Worm (Caenorhabditis elegans): ENCODE measurements around the gene C45G9.10.

C45G9.10 gene

DNA sequence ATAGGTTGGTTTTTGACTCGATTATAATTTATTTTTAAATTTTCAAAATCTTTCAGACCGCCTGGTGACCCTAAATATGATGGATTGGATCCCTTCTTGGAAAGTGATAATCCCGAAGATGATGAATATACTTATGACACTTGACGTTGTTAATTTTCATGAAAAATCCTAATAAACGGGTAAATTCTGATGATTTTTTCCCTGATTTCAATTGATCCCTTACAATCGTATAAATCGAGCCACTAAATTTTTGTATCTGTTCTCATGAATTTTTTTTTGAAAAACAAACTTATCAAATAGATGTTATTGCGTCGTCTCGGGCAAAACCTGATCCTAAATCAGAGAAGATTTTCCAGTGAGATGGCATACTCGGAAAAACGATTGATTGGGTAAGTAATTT lies 38.7 kb downstream of the C45G9.10 start, which contains the start of gene R144.13:
TSS of gene R144.13 (plus strand) at position 301 of the 400 bp plus-strand sequence.
- no peak for TF ChIP-seq ztf-23 (GFP tag; IDR thresholded peaks at IDR 0.05)
- no peak for TF ChIP-seq ztf-29 (GFP tag; IDR thresholded peaks at IDR 0.05)
- TF ChIP-seq med-1 (GFP tag; optimal IDR thresholded peaks at IDR 0.05; ENCODE audit: insufficient read depth): no peak
- TF ChIP-seq T22C8.4 (GFP tag; IDR thresholded peaks at IDR 0.05): no peak
- no peak for TF ChIP-seq flt-1 (GFP tag; IDR thresholded peaks at IDR 0.05)
- TF ChIP-seq tab-1 (GFP tag; IDR thresholded peaks at IDR 0.05): no peak
- no peak for TF ChIP-seq klf-2 (GFP tag; conservative IDR thresholded peaks at IDR 0.05)
- TF ChIP-seq ref-1 (GFP tag; conservative IDR thresholded peaks at IDR 0.05): no peak

DNA sequence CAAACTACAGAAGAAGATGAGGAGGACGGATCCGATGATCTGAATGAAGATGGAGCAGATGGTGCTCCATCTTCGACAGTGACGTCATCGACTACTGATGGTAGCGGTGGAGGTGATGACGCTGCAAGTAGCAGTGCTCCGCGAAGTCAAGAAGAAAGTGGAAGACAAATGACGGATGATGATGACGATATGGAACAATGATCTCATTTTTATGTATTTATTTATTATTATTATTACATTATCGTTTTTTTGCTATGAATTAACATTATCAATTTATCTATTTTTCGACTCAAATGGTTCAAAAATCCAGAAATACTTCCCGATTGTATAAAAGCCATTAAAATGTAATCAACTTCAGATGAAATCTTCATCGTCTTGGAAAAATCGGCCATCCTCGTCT lies 40.0 kb downstream of the C45G9.10 start, which contains the start of gene R144.3:
TSS of gene R144.3 (plus strand) at position 301 of the 400 bp plus-strand sequence.
- TF ChIP-seq klf-2 (GFP tag; conservative IDR thresholded peaks at IDR 0.05) (no peak), T22C8.4 (GFP tag; IDR thresholded peaks at IDR 0.05) (no peak), ref-1 (GFP tag; conservative IDR thresholded peaks at IDR 0.05) (no peak), tab-1 (GFP tag; IDR thresholded peaks at IDR 0.05) (no peak), cog-1 (tag; optimal IDR thresholded peaks at IDR 0.05) (no peak), ztf-23 (GFP tag; IDR thresholded peaks at IDR 0.05) (no peak), med-1 (GFP tag; optimal IDR thresholded peaks at IDR 0.05; ENCODE audit: insufficient read depth) (no peak), ztf-29 (GFP tag; IDR thresholded peaks at IDR 0.05) (no peak), flt-1 (GFP tag; IDR thresholded peaks at IDR 0.05) (no peak)

DNA sequence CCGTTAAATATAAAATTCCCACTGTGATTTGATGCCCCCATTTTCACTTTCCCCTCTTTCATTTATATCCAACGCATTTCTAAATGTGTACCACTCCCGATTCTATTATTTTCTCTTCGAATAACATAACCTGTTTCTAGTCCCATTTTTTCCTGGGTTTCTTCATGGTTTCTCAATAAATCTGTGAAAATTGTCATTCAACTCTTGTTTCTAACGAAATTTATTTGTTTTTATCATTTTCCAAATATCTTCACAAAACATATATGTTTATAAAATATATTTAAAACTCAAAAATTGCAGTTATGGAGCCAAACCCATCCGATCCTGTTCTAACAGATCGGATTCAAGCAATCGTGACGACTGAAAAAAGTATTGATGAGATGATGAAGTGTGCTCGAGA lies 40.8 kb downstream of the C45G9.10 start, which contains the start of gene mdt-11:
TSS of gene mdt-11 (plus strand) at position 301 of the 400 bp plus-strand sequence.
- TF ChIP-seq ref-1 (GFP tag; conservative IDR thresholded peaks at IDR 0.05) (no peak), T22C8.4 (GFP tag; IDR thresholded peaks at IDR 0.05) (no peak), ztf-23 (GFP tag; IDR thresholded peaks at IDR 0.05) (no peak), tab-1 (GFP tag; IDR thresholded peaks at IDR 0.05) (no peak), flt-1 (GFP tag; IDR thresholded peaks at IDR 0.05) (no peak), cog-1 (tag; optimal IDR thresholded peaks at IDR 0.05) (no peak), ztf-29 (GFP tag; IDR thresholded peaks at IDR 0.05) (no peak), klf-2 (GFP tag; conservative IDR thresholded peaks at IDR 0.05) (no peak), med-1 (GFP tag; optimal IDR thresholded peaks at IDR 0.05; ENCODE audit: insufficient read depth) (no peak)

DNA sequence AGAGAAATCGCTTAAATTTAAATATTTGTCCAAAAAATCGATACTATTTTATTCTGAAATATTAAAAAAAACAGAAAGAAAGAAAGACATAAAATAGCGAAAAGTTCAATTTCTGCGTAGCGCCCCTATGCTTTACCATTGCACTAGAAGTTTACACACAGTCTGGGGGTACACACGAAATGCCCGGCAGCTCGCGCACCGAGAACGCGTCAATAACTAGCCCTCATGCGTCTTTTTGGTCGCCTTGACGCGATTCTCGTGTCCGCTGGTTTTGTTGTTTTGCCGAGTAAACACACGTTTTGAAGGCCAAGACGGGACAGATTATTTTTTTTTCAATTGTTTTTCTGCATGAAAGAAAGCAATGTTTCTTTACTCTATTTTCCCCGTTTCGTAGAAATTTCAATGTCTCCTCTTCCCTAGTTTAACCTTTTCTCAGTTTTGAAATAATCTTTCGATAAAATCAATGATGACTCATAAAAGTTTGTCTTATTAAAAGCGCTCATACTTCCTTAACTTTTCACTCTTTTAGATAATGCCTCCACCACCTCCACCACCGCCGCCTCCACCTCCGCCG lies 43.5 kb downstream of the C45G9.10 start, which contains the start of gene wip-1:
TSS of gene wip-1 (plus strand) at position 524 of the 574 bp plus-strand sequence.
- TF ChIP-seq ztf-29 (GFP tag; IDR thresholded peaks at IDR 0.05): peak; percentile 78
- TF ChIP-seq ztf-23 (GFP tag; IDR thresholded peaks at IDR 0.05): peak; percentile 100
- no peak for TF ChIP-seq ref-1 (GFP tag; conservative IDR thresholded peaks at IDR 0.05)
- peak; percentile 60; the same call in 1 of the 2 replicates for TF ChIP-seq klf-2 (GFP tag; conservative IDR thresholded peaks at IDR 0.05)
- 0 out of 2 replicates have a peak, but pooled peaks have one; percentile 8 for TF ChIP-seq T22C8.4 (GFP tag; IDR thresholded peaks at IDR 0.05)
- peak; percentile 85 for TF ChIP-seq flt-1 (GFP tag; IDR thresholded peaks at IDR 0.05)
- TF ChIP-seq tab-1 (GFP tag; IDR thresholded peaks at IDR 0.05): peak; percentile 40; the same call in 1 of the 2 replicates
- TF ChIP-seq med-1 (GFP tag; optimal IDR thresholded peaks at IDR 0.05; ENCODE audit: insufficient read depth): peak; percentile 15
- peak; percentile 91 for TF ChIP-seq cog-1 (tag; optimal IDR thresholded peaks at IDR 0.05)

DNA sequence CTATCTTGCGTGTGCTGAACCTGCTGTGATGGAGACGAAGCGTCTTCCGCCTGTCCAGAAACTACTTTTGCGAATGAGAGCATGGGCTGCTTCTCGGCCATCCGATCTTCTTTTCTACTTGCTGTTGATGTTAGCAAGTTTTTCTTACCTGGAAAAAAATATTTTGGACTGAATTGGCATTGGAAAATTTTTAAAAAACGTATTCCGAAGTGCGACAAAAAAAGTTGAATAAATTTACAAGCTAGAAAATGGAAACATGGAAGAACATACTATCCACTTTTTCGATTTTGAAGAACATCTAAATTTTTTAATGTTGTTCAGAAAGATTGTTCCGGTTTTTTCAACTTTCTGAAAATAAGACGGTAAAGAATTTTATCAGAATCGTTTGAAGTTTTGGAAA lies 44.1 kb downstream of the C45G9.10 start, which contains the start of gene larp-1:
TSS of gene larp-1 (minus strand) at position 101 of the 400 bp plus-strand sequence.
- TF ChIP-seq flt-1 (GFP tag; IDR thresholded peaks at IDR 0.05) (no peak), klf-2 (GFP tag; conservative IDR thresholded peaks at IDR 0.05) (no peak), ztf-23 (GFP tag; IDR thresholded peaks at IDR 0.05) (no peak), ztf-29 (GFP tag; IDR thresholded peaks at IDR 0.05) (no peak), T22C8.4 (GFP tag; IDR thresholded peaks at IDR 0.05) (no peak), cog-1 (tag; optimal IDR thresholded peaks at IDR 0.05) (no peak)

DNA sequence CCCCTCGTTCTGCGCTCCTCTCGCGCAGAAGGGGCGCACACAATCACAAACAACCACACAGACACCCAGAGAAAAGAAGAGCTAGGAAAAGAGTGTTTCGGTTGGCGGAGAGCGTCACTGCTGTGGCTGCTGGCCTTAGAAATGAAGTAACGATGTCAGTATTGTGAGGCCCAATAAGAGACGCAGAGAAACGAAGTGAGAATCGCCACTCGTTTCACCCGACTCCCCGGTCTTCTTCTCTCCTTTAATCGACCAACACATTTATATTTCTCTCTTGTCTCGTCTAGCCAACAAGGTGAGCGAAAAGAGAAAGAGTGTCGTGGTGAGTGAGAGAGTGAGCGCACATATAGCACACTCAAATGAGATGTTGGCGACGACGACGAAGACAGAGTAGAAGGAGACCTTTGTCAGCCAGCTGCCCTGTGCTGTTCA lies 47.8 kb downstream of the C45G9.10 start:
- TF ChIP-seq flt-1 (GFP tag; IDR thresholded peaks at IDR 0.05) (peak; percentile 82; the same call in 1 of the 2 replicates), ztf-23 (GFP tag; IDR thresholded peaks at IDR 0.05) (peak; percentile 94), med-1 (GFP tag; optimal IDR thresholded peaks at IDR 0.05; ENCODE audit: insufficient read depth) (no peak), ref-1 (GFP tag; conservative IDR thresholded peaks at IDR 0.05) (no peak), T22C8.4 (GFP tag; IDR thresholded peaks at IDR 0.05) (no peak), klf-2 (GFP tag; conservative IDR thresholded peaks at IDR 0.05) (no peak), ztf-29 (GFP tag; IDR thresholded peaks at IDR 0.05) (0 out of 2 replicates have a peak, but pooled peaks have one; percentile 27), cog-1 (tag; optimal IDR thresholded peaks at IDR 0.05) (peak; percentile 96), tab-1 (GFP tag; IDR thresholded peaks at IDR 0.05) (0 out of 2 replicates have a peak, but pooled peaks have one; percentile 21)

DNA sequence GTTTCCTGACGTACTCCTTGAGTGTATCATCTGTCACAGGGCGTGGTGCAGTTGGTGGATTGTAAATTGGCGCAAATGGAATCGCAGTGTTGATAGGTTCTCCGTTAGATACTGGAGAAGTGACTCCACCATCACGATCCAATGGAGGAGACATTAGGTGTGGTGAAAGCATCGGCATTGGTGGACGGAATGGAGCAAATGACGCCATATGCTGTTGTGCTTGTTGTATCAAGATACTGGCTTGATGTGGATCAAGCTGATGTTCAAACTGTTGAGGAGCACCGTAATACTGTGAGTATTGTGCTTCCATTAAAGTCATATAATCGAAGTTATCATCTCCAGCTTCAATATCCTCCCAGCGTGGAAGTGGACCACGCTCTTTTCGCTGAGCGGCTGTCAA lies 49.2 kb downstream of the C45G9.10 start:
- TF ChIP-seq tab-1 (GFP tag; IDR thresholded peaks at IDR 0.05): no peak
- TF ChIP-seq flt-1 (GFP tag; IDR thresholded peaks at IDR 0.05): no peak
- TF ChIP-seq ref-1 (GFP tag; conservative IDR thresholded peaks at IDR 0.05): no peak
- no peak for TF ChIP-seq cog-1 (tag; optimal IDR thresholded peaks at IDR 0.05)
- no peak for TF ChIP-seq T22C8.4 (GFP tag; IDR thresholded peaks at IDR 0.05)
- TF ChIP-seq ztf-23 (GFP tag; IDR thresholded peaks at IDR 0.05): no peak
- TF ChIP-seq med-1 (GFP tag; optimal IDR thresholded peaks at IDR 0.05; ENCODE audit: insufficient read depth): no peak
- no peak for TF ChIP-seq klf-2 (GFP tag; conservative IDR thresholded peaks at IDR 0.05)

DNA sequence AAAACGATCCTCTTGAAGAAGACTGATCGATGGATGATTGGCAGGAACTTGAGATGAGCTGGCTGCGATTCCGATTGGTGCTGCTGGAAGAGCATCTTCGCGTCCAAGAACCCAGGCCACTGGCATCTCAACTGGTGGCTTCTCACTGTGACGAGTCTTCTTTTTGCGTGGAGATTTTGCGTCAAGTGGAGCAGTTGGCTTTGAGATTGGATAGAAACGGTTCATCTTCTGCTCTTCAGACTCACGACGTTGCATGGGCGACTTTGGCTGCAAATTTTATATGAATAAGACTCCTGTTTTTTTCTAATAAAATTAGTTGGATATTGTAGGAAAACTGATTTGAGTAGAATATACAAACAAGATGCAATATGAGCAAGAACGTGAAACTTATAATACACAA lies 51.0 kb downstream of the C45G9.10 start:
- no peak for TF ChIP-seq T22C8.4 (GFP tag; IDR thresholded peaks at IDR 0.05)
- no peak for TF ChIP-seq med-1 (GFP tag; optimal IDR thresholded peaks at IDR 0.05; ENCODE audit: insufficient read depth)
- no peak for TF ChIP-seq tab-1 (GFP tag; IDR thresholded peaks at IDR 0.05)
- TF ChIP-seq ztf-23 (GFP tag; IDR thresholded peaks at IDR 0.05): no peak
- no peak for TF ChIP-seq cog-1 (tag; optimal IDR thresholded peaks at IDR 0.05)

DNA sequence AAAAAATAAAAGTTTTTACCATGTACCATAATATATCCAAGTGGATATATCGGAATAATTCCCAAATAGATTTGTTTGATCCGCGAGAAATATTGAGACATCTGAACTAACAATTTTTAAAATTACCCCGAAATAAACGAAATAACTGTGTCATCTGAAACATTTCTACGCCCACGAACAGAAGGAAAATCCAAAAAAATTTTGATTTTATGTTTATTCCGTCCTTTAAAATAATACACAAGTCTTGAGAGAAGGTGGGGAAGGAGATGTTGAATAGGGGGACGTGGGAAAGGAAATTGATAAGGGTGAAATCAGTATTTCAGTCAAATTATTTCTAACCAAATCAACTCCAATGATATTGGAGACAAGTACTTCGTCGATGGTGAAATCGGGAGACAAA lies 53.0 kb downstream of the C45G9.10 start, which contains the start of gene R144.11:
TSS of gene R144.11 (minus strand) at position 101 of the 400 bp plus-strand sequence.
- TF ChIP-seq ztf-29 (GFP tag; IDR thresholded peaks at IDR 0.05): no peak
- TF ChIP-seq T22C8.4 (GFP tag; IDR thresholded peaks at IDR 0.05): no peak
- TF ChIP-seq med-1 (GFP tag; optimal IDR thresholded peaks at IDR 0.05; ENCODE audit: insufficient read depth): no peak

All from whole organism, midembryonic.